Fruit fly (Drosophila melanogaster) whole organism, larva: ENCODE measurements around the gene CG3626.
"Not testable (repeated sequence)": the region's sequence is repeated elsewhere in the genome, so short reads cannot be mapped to it uniquely, and the experiment has no call there.

Experiments
- noc ChIP-seq: fragments of 200-800 bp; sonication (Bioruptor generic); optimal IDR thresholded peaks from 3 replicates; lab custom pipeline; 2019; ENCODE audit warnings: missing biosample characterization, mild to moderate bottlenecking, missing genetic modification characterization, moderate library complexity

CG3626 gene

DNA sequence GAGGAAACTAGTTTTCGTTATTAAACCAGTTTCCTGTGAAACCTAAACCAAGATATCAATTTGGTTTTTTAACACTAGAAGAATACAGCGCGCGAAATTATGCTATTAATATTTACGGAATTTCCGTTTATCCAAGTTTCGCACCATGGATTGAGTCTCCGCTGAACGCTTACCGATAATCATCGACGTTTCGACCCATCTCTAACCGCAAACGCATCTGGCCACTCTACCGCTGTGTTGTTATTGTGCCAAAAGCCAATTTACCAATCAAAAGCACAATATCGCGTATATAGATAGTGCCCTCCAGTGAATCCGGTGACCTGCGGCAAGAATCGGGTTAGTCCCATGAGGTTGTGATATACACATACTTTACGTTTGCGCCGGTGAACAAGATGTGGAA, at the start of gene CG3626:
TSS of gene CG3626 (plus strand) at position 222 of the 400 bp plus-strand sequence.
- no peak for TF ChIP-seq noc (tag; lab: Kevin White, UChicago)

- TF ChIP-seq noc (tag; lab: Kevin White, UChicago): not testable (repeated sequence)
These were observed 47.5 kb upstream of the CG3626 start, which contains the start of gene mei-9 for dm6 chrX:4318701-4319100. Gene mei-9 (minus strand): TSS chrX:4318801.

- not testable (repeated sequence) for TF ChIP-seq noc (tag; lab: Kevin White, UChicago)
These were observed 47.0 kb upstream of the CG3626 start, which contains the start of gene NO66 for dm6 chrX:4319240-4319639. Gene NO66 (plus strand): TSS chrX:4319438.

DNA sequence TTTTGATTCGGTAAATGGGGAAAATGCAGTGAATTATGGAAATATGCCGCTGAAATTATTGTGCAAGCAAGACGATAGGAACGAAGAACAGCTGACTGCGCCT, 44.2 kb upstream of the CG3626 start, which contains the start of gene mRpL33:
TSS of gene mRpL33 (minus strand) at position 101 of the 103 bp plus-strand sequence.
- TF ChIP-seq noc (tag; lab: Kevin White, UChicago): no peak

dm6 chrX:4322234-4323210, 43.7 kb upstream of the CG3626 start, which contains the start of gene norpA:
Gene norpA (plus strand): TSS chrX:4322626.
- TF ChIP-seq noc (tag; lab: Kevin White, UChicago): peak; percentile 1

DNA sequence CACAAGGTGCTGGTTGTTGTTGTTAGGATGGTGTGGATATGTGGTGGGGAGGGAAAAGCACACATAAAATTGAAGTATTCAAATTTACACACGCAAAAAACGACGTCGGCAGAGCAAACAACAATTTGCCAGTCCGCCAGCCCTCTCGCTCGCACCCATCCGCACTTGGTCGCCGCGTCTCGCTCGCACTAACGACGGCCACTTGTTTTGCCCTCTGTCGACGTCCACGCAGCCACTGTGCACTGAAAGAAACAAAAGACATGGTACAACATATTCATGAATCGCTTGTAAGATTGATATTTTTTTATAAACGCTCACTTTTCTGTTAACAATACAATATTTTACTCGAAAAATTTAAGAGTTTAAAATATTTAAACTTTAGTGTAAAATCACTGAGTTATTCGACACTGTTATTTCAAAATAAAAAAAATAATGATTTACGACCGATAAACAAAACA, 42.3 kb upstream of the CG3626 start:
- TF ChIP-seq noc (tag; lab: Kevin White, UChicago): peak; percentile 85

dm6 chrX:4324781-4325180, 41.4 kb upstream of the CG3626 start:
- TF ChIP-seq noc (tag; lab: Kevin White, UChicago): peak; percentile 100

dm6 chrX:4325346-4325745, 40.9 kb upstream of the CG3626 start:
- no peak for TF ChIP-seq noc (tag; lab: Kevin White, UChicago)

- TF ChIP-seq noc (tag; lab: Kevin White, UChicago): no peak
These were observed 36.9 kb upstream of the CG3626 start, which contains the start of gene CG12693 for dm6 chrX:4329357-4329756. Gene CG12693 (minus strand): TSS chrX:4329457.

dm6 chrX:4329809-4330208, 36.4 kb upstream of the CG3626 start:
- no peak for TF ChIP-seq noc (tag; lab: Kevin White, UChicago)

dm6 chrX:4358515-4358914, 7.7 kb upstream of the CG3626 start:
- no peak for TF ChIP-seq noc (tag; lab: Kevin White, UChicago)

- TF ChIP-seq noc (tag; lab: Kevin White, UChicago): no peak
These were observed 9.4 kb downstream of the CG3626 start for dm6 chrX:4375574-4375973.

dm6 chrX:4380381-4380780, 14.2 kb downstream of the CG3626 start:
- TF ChIP-seq noc (tag; lab: Kevin White, UChicago): no peak

dm6 chrX:4381113-4381512, 14.9 kb downstream of the CG3626 start:
- TF ChIP-seq noc (tag; lab: Kevin White, UChicago): no peak

DNA sequence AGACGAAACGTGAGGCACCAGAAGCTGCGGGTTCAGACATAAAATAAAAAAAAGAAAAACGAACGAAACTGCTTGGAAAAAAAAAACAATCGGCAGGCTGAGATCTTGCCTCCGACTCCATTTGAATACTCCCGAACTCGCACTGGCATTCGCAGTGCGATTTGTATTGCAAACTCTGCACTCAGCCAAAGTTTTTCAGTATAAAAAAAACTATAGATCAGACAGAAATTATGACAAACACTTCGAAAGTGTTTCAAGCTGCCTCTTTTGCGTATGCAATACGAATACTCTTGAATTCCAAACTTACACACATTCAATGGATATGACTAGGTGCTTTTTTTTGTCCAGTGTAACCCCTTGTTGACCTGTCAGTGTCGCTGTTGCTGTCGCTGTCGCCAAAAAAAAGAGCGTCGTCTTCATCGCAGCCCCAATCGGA, 25.1 kb downstream of the CG3626 start:
- no peak for TF ChIP-seq noc (tag; lab: Kevin White, UChicago)

DNA sequence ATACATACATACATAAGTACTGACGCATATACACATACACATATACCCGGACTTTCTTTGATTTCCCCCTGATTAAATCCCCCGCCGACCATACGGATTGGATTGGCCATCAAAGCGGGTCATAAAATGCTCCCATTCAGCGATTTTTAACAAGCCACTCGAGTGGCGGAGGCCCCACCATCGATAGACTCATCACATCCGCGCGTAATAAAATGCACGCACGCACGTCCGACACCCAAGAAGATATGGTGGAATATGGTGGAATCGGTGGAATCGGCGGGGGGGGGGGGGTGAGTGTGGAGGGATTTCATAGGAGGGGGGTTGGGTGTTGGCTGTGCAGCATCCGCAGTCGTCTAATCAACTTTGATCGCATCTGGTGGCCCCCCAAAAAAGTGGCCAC, 33.5 kb downstream of the CG3626 start:
- no peak for TF ChIP-seq noc (tag; lab: Kevin White, UChicago)

DNA sequence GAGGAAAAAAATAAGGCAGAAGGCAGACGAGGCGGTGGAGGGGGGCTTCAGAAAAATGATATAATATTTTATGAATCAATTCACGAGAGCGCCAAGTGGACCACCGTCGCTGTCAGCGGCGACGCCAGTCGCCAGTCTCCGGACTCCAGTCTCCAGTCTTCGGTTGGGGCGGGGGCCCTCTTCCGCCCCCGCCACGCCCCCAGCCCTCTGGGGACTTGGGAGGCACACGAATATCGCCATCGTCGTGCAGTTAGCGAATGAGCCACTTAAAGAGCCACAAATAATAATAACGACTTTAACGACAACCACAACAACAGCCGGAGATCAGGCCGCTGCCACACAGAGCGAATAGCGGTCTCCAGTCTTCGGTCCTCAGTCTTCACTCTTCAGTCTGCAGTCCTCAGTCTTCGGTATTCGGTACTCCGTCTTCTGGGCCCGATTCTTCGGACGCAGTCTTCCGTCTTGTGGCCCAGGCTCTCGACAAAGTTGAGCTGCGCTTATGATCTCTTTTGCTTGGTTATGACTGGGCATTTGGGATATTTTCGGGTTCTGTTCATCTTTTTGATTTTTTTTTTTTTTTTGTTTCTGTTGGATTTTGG, 35.4 kb downstream of the CG3626 start:
- TF ChIP-seq noc (tag; lab: Kevin White, UChicago): no peak
